Fruit fly (Drosophila melanogaster) ovary, adult (tissue): ENCODE results near the gene CG7564.

Experiments used
- CG17801 ChIP-seq: fragments of 200-800 bp; optimal IDR thresholded peaks from 2 replicates; lab custom pipeline; 2019; ENCODE audit warnings: missing biosample characterization, mild to moderate bottlenecking, missing genetic modification characterization, moderate library complexity; ENCODE audit not compliant: partially characterized antibody

Gene CG7564

dm6 chr3L:17529511-17530194 lies 15.6 kb downstream of the CG7564 start, which contains the start of the genes Edc3 and Nedd4:
TSS of gene Edc3 (minus strand) at chr3L:17529861.
TSS of gene Nedd4 (plus strand) at chr3L:17530081.
- TF ChIP-seq CG17801 (GFP tag; lab: Kevin White, UChicago), result no peak

- TF ChIP-seq CG17801 (GFP tag; lab: Kevin White, UChicago), result peak; percentile 25
These were observed 16.5 kb downstream of the CG7564 start for dm6 chr3L:17530471-17531149.

dm6 chr3L:17531397-17531796 lies 17.3 kb downstream of the CG7564 start:
- peak; percentile 8 for TF ChIP-seq CG17801 (GFP tag; lab: Kevin White, UChicago)

dm6 chr3L:17532197-17532596 lies 18.1 kb downstream of the CG7564 start:
- no peak for TF ChIP-seq CG17801 (GFP tag; lab: Kevin White, UChicago)

- TF ChIP-seq CG17801 (GFP tag; lab: Kevin White, UChicago), result peak; percentile 72
These were observed 19.0 kb downstream of the CG7564 start for dm6 chr3L:17532898-17533700.

- TF ChIP-seq CG17801 (GFP tag; lab: Kevin White, UChicago), result no peak
These were observed 19.6 kb downstream of the CG7564 start for dm6 chr3L:17533745-17534144.

dm6 chr3L:17534396-17534795 lies 20.3 kb downstream of the CG7564 start:
- TF ChIP-seq CG17801 (GFP tag; lab: Kevin White, UChicago), result no peak

- no peak for TF ChIP-seq CG17801 (GFP tag; lab: Kevin White, UChicago)
These were observed 21.7 kb downstream of the CG7564 start for dm6 chr3L:17535768-17536167.

- TF ChIP-seq CG17801 (GFP tag; lab: Kevin White, UChicago), result no peak
These were observed 24.2 kb downstream of the CG7564 start for dm6 chr3L:17538250-17538649.

- no peak for TF ChIP-seq CG17801 (GFP tag; lab: Kevin White, UChicago)
These were observed 24.8 kb downstream of the CG7564 start for dm6 chr3L:17538907-17539306.

- no peak for TF ChIP-seq CG17801 (GFP tag; lab: Kevin White, UChicago)
These were observed 25.9 kb downstream of the CG7564 start for dm6 chr3L:17540004-17540403.

dm6 chr3L:17549049-17549876 lies 35.2 kb downstream of the CG7564 start, which contains the start of the genes Jon74E and CG7542:
TSS of gene Jon74E (minus strand) at chr3L:17549127.
TSS of gene CG7542 (plus strand) at chr3L:17549826.
- TF ChIP-seq CG17801 (GFP tag; lab: Kevin White, UChicago), result no peak

- no peak for TF ChIP-seq CG17801 (GFP tag; lab: Kevin White, UChicago)
These were observed 41.7 kb downstream of the CG7564 start for dm6 chr3L:17555794-17556193.

- peak; percentile 60 for TF ChIP-seq CG17801 (GFP tag; lab: Kevin White, UChicago)
These were observed 43.3 kb downstream of the CG7564 start, which contains the start of gene CycT for dm6 chr3L:17557215-17557904. TSS of gene CycT (minus strand) at chr3L:17557788.
